Worm (Caenorhabditis elegans) whole organism, midembryonic: ENCODE results near the gene ztf-28.
A peak's percentile ranks its signal among the peaks of the same experiment; 100 is the strongest.
"Not testable (repeated sequence)": the region's sequence is repeated elsewhere in the genome, so short reads cannot be mapped to it uniquely, and the experiment has no call there.

Source experiments
- T22C8.4 ChIP-seq: fragments of 200-800 bp; sonication (Bioruptor generic); IDR thresholded peaks from 2 replicates; pipeline ENCODE4 v1.3.6; 2022; ENCODE audit warnings: missing genetic modification characterization, missing compliant biosample characterization
- cog-1 ChIP-seq: sonication (generic microtip); optimal IDR thresholded peaks from 2 replicates; lab custom pipeline; 2016; ENCODE audit warnings: missing genetic modification characterization, missing compliant biosample characterization
- flt-1 ChIP-seq: fragments of 200-800 bp; sonication (Bioruptor generic); IDR thresholded peaks from 2 replicates; pipeline ENCODE4 v1.3.6; 2022; ENCODE audit warnings: missing genetic modification characterization, missing compliant biosample characterization
- klf-2 ChIP-seq: fragments of 200-800 bp; sonication (Bioruptor generic); conservative IDR thresholded peaks from 2 replicates; pipeline ENCODE4 v1.3.6; 2022; ENCODE audit warnings: missing genetic modification reagents, missing genetic modification characterization, missing compliant biosample characterization
- med-1 ChIP-seq: sonication (generic microtip); optimal IDR thresholded peaks from 2 replicates; lab custom pipeline; 2017; ENCODE audit warnings: missing genetic modification characterization, mild to moderate bottlenecking, missing compliant biosample characterization, antibody characterized with exemption, missing genetic modification reagents; ENCODE audit not compliant: insufficient read depth
- ref-1 ChIP-seq: fragments of 200-800 bp; sonication (Bioruptor generic); conservative IDR thresholded peaks from 2 replicates; pipeline ENCODE4 v1.3.6; 2022; ENCODE audit warnings: missing genetic modification reagents, missing genetic modification characterization, missing compliant biosample characterization
- tab-1 ChIP-seq: fragments of 200-800 bp; sonication (Bioruptor generic); IDR thresholded peaks from 2 replicates; pipeline ENCODE4 v1.3.6; 2022; ENCODE audit warnings: missing genetic modification characterization, missing compliant biosample characterization
- ztf-23 ChIP-seq: fragments of 200-800 bp; sonication (Bioruptor generic); IDR thresholded peaks from 2 replicates; pipeline ENCODE4 v1.3.6; 2022; ENCODE audit warnings: missing genetic modification reagents, missing genetic modification characterization, missing compliant biosample characterization
- ztf-29 ChIP-seq: fragments of 200-800 bp; sonication (Bioruptor generic); IDR thresholded peaks from 2 replicates; pipeline ENCODE4 v1.3.6; 2022; ENCODE audit warnings: missing genetic modification reagents, missing genetic modification characterization, missing compliant biosample characterization

Gene ztf-28

ce11 chrV:2090321-2090720 lies at the start of gene ztf-28:
Gene ztf-28 (plus strand): TSS chrV:2090669.
- not testable (repeated sequence) for TF ChIP-seq tab-1, ztf-23, ref-1 (GFP tag; lab: Robert Waterston, UW)

ce11 chrV:2045956-2046355 lies 44.5 kb upstream of the ztf-28 start, which contains the start of gene Y40B10A.5:
Gene Y40B10A.5 (minus strand): TSS chrV:2046056.
- no peak for TF ChIP-seq ztf-23 (GFP tag; lab: Robert Waterston, UW)
- TF ChIP-seq tab-1 (GFP tag; lab: Robert Waterston, UW) = no peak
- no peak for TF ChIP-seq med-1 (GFP tag; lab: Kevin White, UChicago)
- TF ChIP-seq T22C8.4 (GFP tag; lab: Robert Waterston, UW) = no peak
- no peak for TF ChIP-seq cog-1 (tag; lab: Kevin White, UChicago)
- TF ChIP-seq ztf-29 (GFP tag; lab: Robert Waterston, UW) = no peak
- no peak for TF ChIP-seq ref-1 (GFP tag; lab: Robert Waterston, UW)
- TF ChIP-seq klf-2 (GFP tag; lab: Robert Waterston, UW) = no peak
- TF ChIP-seq flt-1 (GFP tag; lab: Robert Waterston, UW) = no peak

- TF ChIP-seq tab-1 (GFP tag; lab: Robert Waterston, UW) (no peak), cog-1 (tag; lab: Kevin White, UChicago) (no peak), flt-1 (GFP tag; lab: Robert Waterston, UW) (no peak), klf-2 (GFP tag; lab: Robert Waterston, UW) (no peak)
Observed at ce11 chrV:2050136-2050535, 40.3 kb upstream of the ztf-28 start, which contains the start of gene comt-4. Gene comt-4 (minus strand): TSS chrV:2050185.

ce11 chrV:2050790-2051189 lies 39.7 kb upstream of the ztf-28 start:
- TF ChIP-seq tab-1 (GFP tag; lab: Robert Waterston, UW) (no peak), ztf-23 (GFP tag; lab: Robert Waterston, UW) (0 out of 2 replicates have a peak, but pooled peaks have one; percentile 41)

- no peak for TF ChIP-seq flt-1 (GFP tag; lab: Robert Waterston, UW)
- no peak for TF ChIP-seq ztf-23 (GFP tag; lab: Robert Waterston, UW)
- no peak for TF ChIP-seq ref-1 (GFP tag; lab: Robert Waterston, UW)
- no peak for TF ChIP-seq klf-2 (GFP tag; lab: Robert Waterston, UW)
- TF ChIP-seq tab-1 (GFP tag; lab: Robert Waterston, UW) = no peak
- no peak for TF ChIP-seq med-1 (GFP tag; lab: Kevin White, UChicago)
- no peak for TF ChIP-seq T22C8.4 (GFP tag; lab: Robert Waterston, UW)
- no peak for TF ChIP-seq ztf-29 (GFP tag; lab: Robert Waterston, UW)
- no peak for TF ChIP-seq cog-1 (tag; lab: Kevin White, UChicago)
Observed at ce11 chrV:2051507-2051906, 39.0 kb upstream of the ztf-28 start, which contains the start of gene Y40B10A.11. Gene Y40B10A.11 (minus strand): TSS chrV:2051607.

- TF ChIP-seq T22C8.4 (GFP tag; lab: Robert Waterston, UW) = no peak
- no peak for TF ChIP-seq ztf-23 (GFP tag; lab: Robert Waterston, UW)
- no peak for TF ChIP-seq ztf-29 (GFP tag; lab: Robert Waterston, UW)
- no peak for TF ChIP-seq cog-1 (tag; lab: Kevin White, UChicago)
- no peak for TF ChIP-seq med-1 (GFP tag; lab: Kevin White, UChicago)
- TF ChIP-seq klf-2 (GFP tag; lab: Robert Waterston, UW) = no peak
- TF ChIP-seq tab-1 (GFP tag; lab: Robert Waterston, UW) = no peak
- TF ChIP-seq ref-1 (GFP tag; lab: Robert Waterston, UW) = no peak
- no peak for TF ChIP-seq flt-1 (GFP tag; lab: Robert Waterston, UW)
Observed at ce11 chrV:2053509-2053908, 37.0 kb upstream of the ztf-28 start, which contains the start of gene comt-5. Gene comt-5 (minus strand): TSS chrV:2053609.

ce11 chrV:2054254-2054653 lies 36.2 kb upstream of the ztf-28 start:
- TF ChIP-seq ztf-23 (GFP tag; lab: Robert Waterston, UW) (no peak), klf-2 (GFP tag; lab: Robert Waterston, UW) (no peak), tab-1 (GFP tag; lab: Robert Waterston, UW) (no peak), ztf-29 (GFP tag; lab: Robert Waterston, UW) (no peak), ref-1 (GFP tag; lab: Robert Waterston, UW) (no peak), T22C8.4 (GFP tag; lab: Robert Waterston, UW) (no peak), med-1 (GFP tag; lab: Kevin White, UChicago) (no peak), cog-1 (tag; lab: Kevin White, UChicago) (no peak)

ce11 chrV:2055765-2056504 lies 34.5 kb upstream of the ztf-28 start:
- no peak for TF ChIP-seq tab-1 (GFP tag; lab: Robert Waterston, UW)
- no peak for TF ChIP-seq cog-1 (tag; lab: Kevin White, UChicago)

- TF ChIP-seq tab-1 (GFP tag; lab: Robert Waterston, UW) = no peak
- no peak for TF ChIP-seq med-1 (GFP tag; lab: Kevin White, UChicago)
- no peak for TF ChIP-seq ztf-23 (GFP tag; lab: Robert Waterston, UW)
- no peak for TF ChIP-seq cog-1 (tag; lab: Kevin White, UChicago)
- no peak for TF ChIP-seq ref-1 (GFP tag; lab: Robert Waterston, UW)
- no peak for TF ChIP-seq klf-2 (GFP tag; lab: Robert Waterston, UW)
- no peak for TF ChIP-seq ztf-29 (GFP tag; lab: Robert Waterston, UW)
- no peak for TF ChIP-seq flt-1 (GFP tag; lab: Robert Waterston, UW)
- TF ChIP-seq T22C8.4 (GFP tag; lab: Robert Waterston, UW) = no peak
Observed at ce11 chrV:2057324-2057723, 33.1 kb upstream of the ztf-28 start, which contains the start of gene comt-3. Gene comt-3 (plus strand): TSS chrV:2057537.
